Worm (Caenorhabditis elegans) whole organism, L3 larva: ENCODE data around the gene dyci-1.

ENCODE experiments used
- aly-2 ChIP-seq: fragments of 150-350 bp; optimal IDR thresholded peaks from 2 replicates; lab custom pipeline; 2014; ENCODE audit warnings: missing biosample characterization, missing genetic modification characterization
- ama-1 ChIP-seq: fragments of 150-350 bp; optimal IDR thresholded peaks from 2 replicates; lab custom pipeline; 2018
- ceh-28 ChIP-seq: fragments of 150-350 bp; optimal IDR thresholded peaks from 2 replicates; lab custom pipeline; 2014; ENCODE audit warnings: missing biosample characterization, missing genetic modification reagents, missing genetic modification characterization
- ceh-82 ChIP-seq: fragments of 150-350 bp; optimal IDR thresholded peaks from 2 replicates; lab custom pipeline; 2014; ENCODE audit warnings: missing biosample characterization, missing genetic modification characterization
- elt-2 ChIP-seq: sonication (generic microtip); optimal IDR thresholded peaks from 2 replicates; lab custom pipeline; 2016; ENCODE audit warnings: missing genetic modification reagents, mild to moderate bottlenecking, missing genetic modification characterization, missing compliant biosample characterization
- lin-15B ChIP-seq: fragments of 150-350 bp; optimal IDR thresholded peaks from 2 replicates; lab custom pipeline; 2014; ENCODE audit warnings: missing biosample characterization, missing genetic modification characterization
- nfya-1 ChIP-seq: sonication (generic microtip); optimal IDR thresholded peaks from 2 replicates; lab custom pipeline; 2017; ENCODE audit warnings: missing genetic modification characterization, mild to moderate bottlenecking, missing compliant biosample characterization, antibody characterized with exemption, moderate library complexity; ENCODE audit not compliant: insufficient read depth
- nhr-11 ChIP-seq: fragments of 150-350 bp; optimal IDR thresholded peaks from 2 replicates; lab custom pipeline; 2014; ENCODE audit warnings: missing biosample characterization, missing genetic modification characterization
- nhr-12 ChIP-seq: fragments of 150-350 bp; optimal IDR thresholded peaks from 2 replicates; lab custom pipeline; 2014; ENCODE audit warnings: missing biosample characterization, missing genetic modification characterization
- nhr-28 ChIP-seq: fragments of 150-350 bp; optimal IDR thresholded peaks from 2 replicates; lab custom pipeline; 2014; ENCODE audit warnings: missing biosample characterization, missing genetic modification characterization
- tbx-2 ChIP-seq: sonication (generic microtip); optimal IDR thresholded peaks from 2 replicates; lab custom pipeline; 2016; ENCODE audit warnings: mild to moderate bottlenecking, missing genetic modification characterization, missing compliant biosample characterization
- zag-1 ChIP-seq: fragments of 150-350 bp; optimal IDR thresholded peaks from 2 replicates; lab custom pipeline; 2014; ENCODE audit warnings: missing biosample characterization, missing genetic modification characterization
- ztf-11 ChIP-seq: fragments of 150-350 bp; optimal IDR thresholded peaks from 2 replicates; lab custom pipeline; 2014; ENCODE audit warnings: missing biosample characterization, missing genetic modification characterization

DNA sequence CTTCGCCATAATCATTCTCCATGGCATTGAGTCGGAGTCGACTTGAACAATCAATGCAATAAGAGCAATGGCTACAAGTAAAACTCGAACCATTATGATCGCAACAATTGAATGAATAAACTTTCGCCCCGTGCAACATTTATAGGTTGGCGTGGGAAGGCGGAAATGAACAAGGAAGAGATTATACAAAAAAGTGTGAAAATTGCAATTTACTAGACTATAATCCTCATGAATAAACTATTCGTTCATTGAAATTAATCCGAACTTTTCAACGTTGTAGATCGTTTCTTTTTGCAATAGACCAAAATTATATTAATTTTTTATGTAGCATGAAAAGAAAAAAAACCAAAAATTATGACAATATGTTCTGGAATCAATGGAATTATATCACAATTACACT lies 44.9 kb downstream of the dyci-1 start, which contains the start of gene Y73B6A.3:
- TF ChIP-seq nhr-11 (no peak), nhr-12 (tag; lab: Kevin White, UChicago) (no peak), ztf-11 (tag; lab: Kevin White, UChicago) (no peak), tbx-2 (no peak), zag-1 (no peak), aly-2 (tag; lab: Kevin White, UChicago) (no peak), ama-1 (no peak), elt-2 (tag; lab: Kevin White, UChicago) (no peak), ceh-82 (tag; lab: Kevin White, UChicago) (no peak), ceh-28 (tag; lab: Kevin White, UChicago) (no peak), nfya-1 (tag; lab: Kevin White, UChicago) (no peak), nhr-28 (no peak), lin-15B (tag; lab: Kevin White, UChicago) (no peak)
